Worm (Caenorhabditis elegans) whole organism, L1 larva: ENCODE data around the gene dnc-4.

Source experiments
- ama-1 ChIP-seq: fragments of 150-350 bp; optimal IDR thresholded peaks from 2 replicates; lab custom pipeline; 2014
- elt-2 ChIP-seq: sonication (generic microtip); optimal IDR thresholded peaks from 2 replicates; lab custom pipeline; 2016; ENCODE audit warnings: missing genetic modification characterization, mild to moderate bottlenecking, inconsistent platforms, missing compliant biosample characterization, missing genetic modification reagents
- elt-3 ChIP-seq, 6 experiments: fragments of 150-350 bp in 1 of 6; sonication (generic microtip); optimal IDR thresholded peaks; 2 replicates each; lab custom pipeline; 2017 to 2018; ENCODE audit warnings: missing biosample characterization in 6 of 6, missing genetic modification characterization in 6 of 6, inconsistent platforms in 1 of 6
- fkh-10 ChIP-seq: sonication (generic microtip); optimal IDR thresholded peaks from 2 replicates; lab custom pipeline; 2017; ENCODE audit warnings: missing biosample characterization, missing genetic modification reagents, missing genetic modification characterization
- lin-13 ChIP-seq: fragments of 150-350 bp; optimal IDR thresholded peaks from 2 replicates; lab custom pipeline; 2014; ENCODE audit warnings: missing biosample characterization, missing genetic modification reagents, missing genetic modification characterization
- mdl-1 ChIP-seq, 2 experiments: fragments of 150-350 bp; optimal IDR thresholded peaks; 2 replicates each; lab custom pipeline; 2014 to 2017; ENCODE audit warnings: missing biosample characterization in 2 of 2, missing genetic modification characterization in 2 of 2, inconsistent platforms in 1 of 2
- nhr-237 ChIP-seq: fragments of 150-350 bp; optimal IDR thresholded peaks from 2 replicates; lab custom pipeline; 2014; ENCODE audit warnings: missing biosample characterization, missing genetic modification characterization
- nhr-28 ChIP-seq: fragments of 150-350 bp; optimal IDR thresholded peaks from 2 replicates; lab custom pipeline; 2014; ENCODE audit warnings: missing biosample characterization, missing genetic modification characterization
- nhr-77 ChIP-seq: fragments of 150-350 bp; optimal IDR thresholded peaks from 2 replicates; lab custom pipeline; 2014; ENCODE audit warnings: missing biosample characterization, missing genetic modification characterization
- nhr-85 ChIP-seq: sonication (generic microtip); peaks from one replicate; lab custom pipeline; 2016; ENCODE audit warnings: missing genetic modification characterization, inconsistent platforms, missing compliant biosample characterization
- nhr-90 ChIP-seq: sonication (generic microtip); optimal IDR thresholded peaks from 2 replicates; lab custom pipeline; 2016; ENCODE audit warnings: mild to moderate bottlenecking, missing genetic modification characterization, missing compliant biosample characterization; ENCODE audit not compliant: poor library complexity
- skn-1 ChIP-seq: fragments of 150-350 bp; optimal IDR thresholded peaks from 2 replicates; lab custom pipeline; 2014; ENCODE audit warnings: missing biosample characterization, missing genetic modification characterization

DNA sequence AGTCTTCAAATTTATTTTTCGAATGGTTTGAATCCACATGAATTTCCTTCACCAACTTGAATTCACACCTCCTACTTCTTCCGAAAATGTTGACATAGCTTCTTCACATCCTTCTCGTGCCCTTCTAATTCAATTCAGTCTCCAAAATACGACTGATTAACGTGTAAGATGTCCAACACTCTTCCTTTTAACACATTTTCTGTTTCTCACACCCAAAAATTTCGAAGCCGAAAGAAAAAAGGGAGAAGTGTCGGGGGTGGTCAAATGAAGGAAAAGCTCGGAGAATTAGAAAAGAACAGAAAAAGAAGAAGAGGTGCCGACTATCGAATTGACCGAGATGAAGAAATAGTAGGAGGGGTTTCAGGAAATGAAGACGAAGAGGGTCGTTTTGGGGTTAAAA is 33.1 kb upstream of the dnc-4 start:
- TF ChIP-seq mdl-1 (tag; optimal IDR thresholded peaks at IDR 0.05; lab: Kevin White, UChicago) (no peak), nhr-85 (tag; lab: Kevin White, UChicago) (no peak), nhr-77 (tag; lab: Kevin White, UChicago) (no peak), fkh-10 (no peak), nhr-28 (tag; lab: Kevin White, UChicago) (no peak), nhr-237 (tag; lab: Kevin White, UChicago) (no peak), elt-2 (tag; lab: Kevin White, UChicago) (no peak), skn-1 (tag; lab: Kevin White, UChicago) (no peak), elt-3 (tag; optimal IDR thresholded peaks at IDR 0.05; lab: Kevin White, UChicago) (no peak), nhr-90 (tag; lab: Kevin White, UChicago) (no peak), lin-13 (GFP tag; lab: Kevin White, UChicago) (no peak), ama-1 (lab: Kevin White, UChicago) (no peak)
